Worm (Caenorhabditis elegans) whole organism, L4/young adult: ENCODE results near the gene acr-12.

Source experiments
- dao-5 ChIP-seq: sonication (generic microtip); optimal IDR thresholded peaks from 2 replicates; lab custom pipeline; 2016; ENCODE audit warnings: missing genotype, missing genetic modification characterization, moderate library complexity, missing compliant biosample characterization
- him-1 ChIP-seq: sonication (generic microtip); optimal IDR thresholded peaks from 2 replicates; lab custom pipeline; 2016; ENCODE audit warnings: missing genotype, missing genetic modification reagents, missing genetic modification characterization, missing compliant biosample characterization

DNA sequence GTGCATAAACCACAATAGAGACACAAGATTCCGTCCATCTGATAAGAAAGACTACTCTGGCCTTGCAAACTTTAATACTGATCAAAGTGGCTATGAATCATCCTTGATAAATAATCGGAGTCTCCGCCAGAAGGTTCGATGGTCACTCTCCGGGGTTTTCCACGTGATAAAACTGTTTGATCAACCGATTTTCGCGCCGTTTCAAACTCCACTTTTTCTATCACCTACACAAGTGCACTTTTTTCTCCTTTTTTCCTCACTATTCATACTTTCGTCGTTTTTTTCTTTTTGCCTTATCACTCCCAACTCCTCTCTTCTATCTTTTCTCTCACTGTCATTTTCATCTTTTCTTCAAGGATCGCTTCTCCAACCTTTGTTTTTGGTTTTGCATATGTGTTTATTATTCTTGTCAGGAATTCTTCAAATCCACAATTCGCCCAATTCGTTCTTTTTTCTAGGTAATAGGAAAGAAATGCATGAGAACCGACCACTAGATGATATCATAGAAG, 4.0 kb upstream of the acr-12 start, which contains the start of gene F18H3.4:
- no peak for TF ChIP-seq him-1
- no peak for TF ChIP-seq dao-5 (tag; lab: Kevin White, UChicago)
